Fruit fly (Drosophila melanogaster): ENCODE results near the gene CG9886.

- no peak for TF ChIP-seq CG6792 (GFP tag; optimal IDR thresholded peaks at IDR 0.05)
- no peak for TF ChIP-seq spab (GFP tag; optimal IDR thresholded peaks at IDR 0.05)
- no peak for TF ChIP-seq vri (GFP tag; optimal IDR thresholded peaks at IDR 0.05)
- no peak for TF ChIP-seq Eip93F (GFP tag; optimal IDR thresholded peaks at IDR 0.05)
- TF ChIP-seq Sox102F (GFP tag; optimal IDR thresholded peaks at IDR 0.05): no peak
- no peak for TF ChIP-seq Ets96B (tag; optimal IDR thresholded peaks at IDR 0.05)
Measured at dm6 chr2L:2428209-2428488, 7.5 kb downstream of the CG9886 start, which contains the start of gene dpp.

Data from whole organism, prepupa.